Worm (Caenorhabditis elegans): ENCODE data around the gene R04A9.7.

Gene R04A9.7

ce11 chrX:371761-372285, 22.9 kb downstream of the R04A9.7 start, which contains the start of gene nrde-3:
TSS of gene nrde-3 (plus strand) at chrX:372235.
- TF ChIP-seq rnt-1 (tag; optimal IDR thresholded peaks at IDR 0.05) (no peak), ama-1 (optimal IDR thresholded peaks at IDR 0.05) (no peak), egl-13 (tag; optimal IDR thresholded peaks at IDR 0.05) (no peak), nhr-71 (tag; optimal IDR thresholded peaks at IDR 0.05) (no peak), tbx-2 (tag; optimal IDR thresholded peaks at IDR 0.05) (no peak), pqm-1 (tag; optimal IDR thresholded peaks at IDR 0.05) (no peak), alr-1 (tag; optimal IDR thresholded peaks at IDR 0.05; ENCODE audit: borderline replicate concordance) (no peak), mef-2 (tag; optimal IDR thresholded peaks at IDR 0.05) (no peak), hlh-4 (tag; optimal IDR thresholded peaks at IDR 0.05) (no peak), hlh-17 (GFP tag; optimal IDR thresholded peaks at IDR 0.05; ENCODE audit: borderline replicate concordance) (no peak), nhr-77 (tag; optimal IDR thresholded peaks at IDR 0.05) (no peak), grh-1 (GFP tag; IDR thresholded peaks at IDR 0.05) (no peak), efl-1 (optimal IDR thresholded peaks at IDR 0.05) (no peak), efl-1 (GFP tag; optimal IDR thresholded peaks at IDR 0.05 in 1 of 2) (no peak), irx-1 (tag; optimal IDR thresholded peaks at IDR 0.05) (no peak), elt-3 (tag; optimal IDR thresholded peaks at IDR 0.05) (no peak), ceh-90 (tag; optimal IDR thresholded peaks at IDR 0.05) (no peak)

ce11 chrX:369923-370322, 24.8 kb downstream of the R04A9.7 start:
- TF ChIP-seq alr-1 (tag; optimal IDR thresholded peaks at IDR 0.05; ENCODE audit: borderline replicate concordance) (no peak), dpl-1 (GFP tag; optimal IDR thresholded peaks at IDR 0.05) (no peak), xbp-1 (tag; optimal IDR thresholded peaks at IDR 0.05) (no peak), efl-1 (optimal IDR thresholded peaks at IDR 0.05) (peak in 1 of 2 experiments; percentile 18), efl-1 (GFP tag; optimal IDR thresholded peaks at IDR 0.05 in 1 of 2) (peak in 1 of 2 experiments; percentile 42), lin-39 (tag; optimal IDR thresholded peaks at IDR 0.05) (no peak), skn-1 (tag; optimal IDR thresholded peaks at IDR 0.05) (peak; percentile 25), egl-27 (tag; optimal IDR thresholded peaks at IDR 0.05) (no peak), mep-1 (tag; optimal IDR thresholded peaks at IDR 0.05) (peak; percentile 10)

ce11 chrX:360479-360878, 34.2 kb downstream of the R04A9.7 start, which contains the start of gene C04E7.5:
TSS of gene C04E7.5 (plus strand) at chrX:360779.
- TF ChIP-seq mdl-1 (tag; optimal IDR thresholded peaks at IDR 0.05) (no peak), sptf-1 (tag; optimal IDR thresholded peaks at IDR 0.05) (no peak), unc-130 (tag; optimal IDR thresholded peaks at IDR 0.05) (no peak), irx-1 (tag; optimal IDR thresholded peaks at IDR 0.05) (no peak), nhr-19 (GFP tag; conservative IDR thresholded peaks at IDR 0.05) (no peak), nhr-90 (tag; optimal IDR thresholded peaks at IDR 0.05; ENCODE audit: poor library complexity) (no peak), nhr-77 (tag; optimal IDR thresholded peaks at IDR 0.05) (no peak), pax-3 (tag; optimal IDR thresholded peaks at IDR 0.05) (no peak), jun-1 (tag; optimal IDR thresholded peaks at IDR 0.05) (no peak)

ce11 chrX:357792-358191, 36.9 kb downstream of the R04A9.7 start, which contains the start of gene C04E7.1:
TSS of gene C04E7.1 (plus strand) at chrX:358092.
- TF ChIP-seq efl-1 (optimal IDR thresholded peaks at IDR 0.05) (no peak), efl-1 (GFP tag; optimal IDR thresholded peaks at IDR 0.05 in 1 of 2) (peak in 1 of 2 experiments; percentile 42), unc-98 (GFP tag; IDR thresholded peaks at IDR 0.05) (no peak)

ce11 chrX:353134-353669, 41.5 kb downstream of the R04A9.7 start, which contains the start of gene sor-3:
TSS of gene sor-3 (plus strand) at chrX:353619.
- TF ChIP-seq sox-4 (tag; optimal IDR thresholded peaks at IDR 0.05): peak; percentile 75
- peak; percentile 68; the same call in 1 of the 2 replicates for TF ChIP-seq mab-9 (GFP tag; IDR thresholded peaks at IDR 0.05)
- no peak for TF ChIP-seq fkh-4 (tag; optimal IDR thresholded peaks at IDR 0.05; ENCODE audit: borderline replicate concordance)
- TF ChIP-seq nhr-237 (tag; optimal IDR thresholded peaks at IDR 0.05): peak; percentile 53
- no peak for TF ChIP-seq ama-1 (optimal IDR thresholded peaks at IDR 0.05)
- no peak for TF ChIP-seq Y116A8C.19 (tag; optimal IDR thresholded peaks at IDR 0.05; ENCODE audit: borderline replicate concordance)
- TF ChIP-seq lir-3 (tag; optimal IDR thresholded peaks at IDR 0.05; ENCODE audit: poor library complexity): peak; percentile 75
- TF ChIP-seq sptf-1 (tag; optimal IDR thresholded peaks at IDR 0.05): no peak
- no peak for TF ChIP-seq ets-5 (GFP tag; IDR thresholded peaks at IDR 0.05)
- no peak for TF ChIP-seq C34B4.2 (tag; optimal IDR thresholded peaks at IDR 0.05)
- TF ChIP-seq hpl-2 (GFP tag; optimal IDR thresholded peaks at IDR 0.05): peak; percentile 85
- peak; percentile 56 for TF ChIP-seq fkh-10 (GFP tag; optimal IDR thresholded peaks at IDR 0.05)
- peak; percentile 24 for TF ChIP-seq zag-1 (tag; optimal IDR thresholded peaks at IDR 0.05)
- peak; percentile 59 to 83 for TF ChIP-seq lin-35 (GFP tag; optimal IDR thresholded peaks at IDR 0.05)
- peak; percentile 87 for TF ChIP-seq jun-1 (tag; optimal IDR thresholded peaks at IDR 0.05)
- no peak for TF ChIP-seq lin-15B (tag; optimal IDR thresholded peaks at IDR 0.05)
